Fruit fly (Drosophila melanogaster): ENCODE measurements around the gene CG44325.

dm6 chrX:9036113-9036512, 42.2 kb downstream of the CG44325 start:
- no peak for TF ChIP-seq Dad (GFP tag; optimal IDR thresholded peaks at IDR 0.05)
- TF ChIP-seq CG4328 (GFP tag; optimal IDR thresholded peaks at IDR 0.05), result no peak
- TF ChIP-seq abd-A (tag; optimal IDR thresholded peaks at IDR 0.05), result no peak
- TF ChIP-seq pan (optimal IDR thresholded peaks at IDR 0.05), result no peak
- TF ChIP-seq pan (GFP tag; optimal IDR thresholded peaks at IDR 0.05 in 1 of 2, IDR thresholded peaks at IDR 0.05 in 1 of 2), result no peak
- no peak for TF ChIP-seq phol (tag; optimal IDR thresholded peaks at IDR 0.05)
- no peak for TF ChIP-seq Hr78 (GFP tag; optimal IDR thresholded peaks at IDR 0.05)

Data from whole organism, embryonic.